Fruit fly (Drosophila melanogaster) Kc167 (cell line): ENCODE data around the gene CG42237.

ENCODE experiments used
- Myc ChIP-seq: fragments of >200 bp; optimal IDR thresholded peaks from 2 replicates; lab custom pipeline; 2017; ENCODE audit warnings: missing external identifiers
- h ChIP-seq: fragments of >200 bp; optimal IDR thresholded peaks from 3 replicates; lab custom pipeline; 2018; ENCODE audit warnings: missing external identifiers
- psq ChIP-seq: fragments of >200 bp; optimal IDR thresholded peaks from 2 replicates; lab custom pipeline; 2017; ENCODE audit warnings: missing external identifiers
- ttk ChIP-seq: sonication (Bioruptor generic); optimal IDR thresholded peaks from 2 replicates; lab custom pipeline; 2017; ENCODE audit warnings: missing external identifiers

DNA sequence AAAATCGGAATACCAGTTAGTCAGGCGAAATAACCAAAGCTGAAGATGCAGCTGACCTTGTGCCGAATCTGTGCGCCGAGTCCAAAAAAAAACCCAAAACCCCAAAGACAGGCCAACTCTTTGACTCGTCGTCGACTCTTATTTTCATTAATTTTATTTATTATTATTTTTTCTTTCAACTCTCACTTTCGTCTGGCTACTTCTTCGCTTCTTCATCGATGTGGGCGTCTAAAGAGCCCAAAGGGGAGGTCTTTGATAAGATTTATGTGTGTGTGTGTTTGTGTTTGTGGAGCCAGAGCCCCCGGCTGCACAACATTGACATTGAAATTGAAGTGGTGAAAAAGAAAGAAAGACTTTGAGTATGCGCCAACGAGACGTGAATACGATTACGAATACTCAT lies 30.9 kb downstream of the CG42237 start:
- no peak for TF ChIP-seq psq (lab: Kevin White, UChicago)
- no peak for TF ChIP-seq Myc (lab: Kevin White, UChicago)
- TF ChIP-seq ttk (lab: Kevin White, UChicago), result no peak
- TF ChIP-seq h, result no peak
